Worm (Caenorhabditis elegans) whole organism, L3 larva: ENCODE data around the gene T23F6.5.
A peak's percentile ranks its signal among the peaks of the same experiment; 100 is the strongest.

ENCODE experiments used
- R02D3.7 ChIP-seq: fragments of 150-350 bp; optimal IDR thresholded peaks from 2 replicates; lab custom pipeline; 2014; ENCODE audit warnings: missing biosample characterization, missing genetic modification characterization
- aly-2 ChIP-seq: fragments of 150-350 bp; optimal IDR thresholded peaks from 2 replicates; lab custom pipeline; 2014; ENCODE audit warnings: missing biosample characterization, missing genetic modification characterization
- ama-1 ChIP-seq: fragments of 150-350 bp; optimal IDR thresholded peaks from 2 replicates; lab custom pipeline; 2018
- ceh-16 ChIP-seq: sonication (generic microtip); optimal IDR thresholded peaks from 2 replicates; lab custom pipeline; 2017; ENCODE audit warnings: missing biosample characterization, missing genetic modification characterization
- ceh-82 ChIP-seq: fragments of 150-350 bp; optimal IDR thresholded peaks from 2 replicates; lab custom pipeline; 2014; ENCODE audit warnings: missing biosample characterization, missing genetic modification characterization
- ceh-9 ChIP-seq: sonication (generic microtip); optimal IDR thresholded peaks from 2 replicates; lab custom pipeline; 2018; ENCODE audit warnings: missing biosample characterization, missing genetic modification characterization
- daf-12 ChIP-seq: fragments of 150-350 bp; optimal IDR thresholded peaks from 2 replicates; lab custom pipeline; 2014; ENCODE audit warnings: missing biosample characterization, missing genetic modification reagents, missing genetic modification characterization
- egl-5 ChIP-seq: fragments of 150-350 bp; optimal IDR thresholded peaks from 2 replicates; lab custom pipeline; 2017; ENCODE audit warnings: missing biosample characterization, missing genetic modification reagents, missing genetic modification characterization, inconsistent platforms
- elt-1 ChIP-seq: fragments of 150-350 bp; optimal IDR thresholded peaks from 2 replicates; lab custom pipeline; 2014; ENCODE audit warnings: missing biosample characterization, missing genetic modification characterization
- elt-2 ChIP-seq: sonication (generic microtip); optimal IDR thresholded peaks from 2 replicates; lab custom pipeline; 2016; ENCODE audit warnings: missing genetic modification reagents, mild to moderate bottlenecking, missing genetic modification characterization, missing compliant biosample characterization
- eor-1 ChIP-seq, 2 experiments: fragments of 150-350 bp; optimal IDR thresholded peaks; 2 replicates each; lab custom pipeline; 2014 to 2018; ENCODE audit warnings: missing biosample characterization in 2 of 2, missing genetic modification characterization in 2 of 2
- fkh-10 ChIP-seq: sonication (generic microtip); optimal IDR thresholded peaks from 2 replicates; lab custom pipeline; 2017; ENCODE audit warnings: missing biosample characterization, missing genetic modification reagents, missing genetic modification characterization
- fkh-2 ChIP-seq: fragments of 150-350 bp; optimal IDR thresholded peaks from 2 replicates; lab custom pipeline; 2014; ENCODE audit warnings: missing biosample characterization, missing genetic modification reagents, missing genetic modification characterization
- jun-1 ChIP-seq: fragments of 150-350 bp; optimal IDR thresholded peaks from 2 replicates; lab custom pipeline; 2014; ENCODE audit warnings: missing biosample characterization, missing genetic modification reagents, missing genetic modification characterization
- lin-15B ChIP-seq: fragments of 150-350 bp; optimal IDR thresholded peaks from 2 replicates; lab custom pipeline; 2014; ENCODE audit warnings: missing biosample characterization, missing genetic modification characterization
- lin-39 ChIP-seq: fragments of 150-350 bp; optimal IDR thresholded peaks from 2 replicates; lab custom pipeline; 2018; ENCODE audit warnings: missing biosample characterization, missing genetic modification reagents, missing genetic modification characterization
- lsy-12 ChIP-seq: sonication (generic microtip); optimal IDR thresholded peaks from 2 replicates; lab custom pipeline; 2016; ENCODE audit warnings: mild to moderate bottlenecking, missing genetic modification characterization, missing compliant biosample characterization
- nfya-1 ChIP-seq: sonication (generic microtip); optimal IDR thresholded peaks from 2 replicates; lab custom pipeline; 2017; ENCODE audit warnings: missing genetic modification characterization, mild to moderate bottlenecking, missing compliant biosample characterization, antibody characterized with exemption, moderate library complexity; ENCODE audit not compliant: insufficient read depth
- nhr-11 ChIP-seq: fragments of 150-350 bp; optimal IDR thresholded peaks from 2 replicates; lab custom pipeline; 2014; ENCODE audit warnings: missing biosample characterization, missing genetic modification characterization
- nhr-12 ChIP-seq: fragments of 150-350 bp; optimal IDR thresholded peaks from 2 replicates; lab custom pipeline; 2014; ENCODE audit warnings: missing biosample characterization, missing genetic modification characterization
- nhr-237 ChIP-seq: fragments of 150-350 bp; optimal IDR thresholded peaks from 2 replicates; lab custom pipeline; 2014; ENCODE audit warnings: missing biosample characterization, missing genetic modification characterization
- nhr-25 ChIP-seq: sonication (generic microtip); optimal IDR thresholded peaks from 2 replicates; lab custom pipeline; 2017; ENCODE audit warnings: missing biosample characterization, missing genetic modification characterization
- nhr-28 ChIP-seq: fragments of 150-350 bp; optimal IDR thresholded peaks from 2 replicates; lab custom pipeline; 2014; ENCODE audit warnings: missing biosample characterization, missing genetic modification characterization
- nhr-43 ChIP-seq: sonication (generic microtip); optimal IDR thresholded peaks from 2 replicates; lab custom pipeline; 2016; ENCODE audit warnings: mild to moderate bottlenecking, missing genetic modification characterization, missing compliant biosample characterization; ENCODE audit not compliant: poor library complexity, severe bottlenecking
- nhr-67 ChIP-seq: fragments of 150-350 bp; optimal IDR thresholded peaks from 2 replicates; lab custom pipeline; 2014; ENCODE audit warnings: missing biosample characterization, missing genetic modification characterization
- nhr-76 ChIP-seq: fragments of 150-350 bp; sonication (generic microtip); optimal IDR thresholded peaks from 5 replicates; lab custom pipeline; 2014; ENCODE audit warnings: missing biosample characterization, missing genetic modification characterization
- pha-4 ChIP-seq: fragments of 150-350 bp; optimal IDR thresholded peaks from 2 replicates; lab custom pipeline; 2014; ENCODE audit warnings: missing biosample characterization, missing genetic modification reagents, missing genetic modification characterization
- pqm-1 ChIP-seq: fragments of 150-350 bp; optimal IDR thresholded peaks from 2 replicates; lab custom pipeline; 2017; ENCODE audit warnings: missing biosample characterization, missing genetic modification characterization, inconsistent platforms
- sea-2 ChIP-seq: fragments of 150-350 bp; sonication (generic microtip); optimal IDR thresholded peaks from 4 replicates; lab custom pipeline; 2014; ENCODE audit warnings: missing biosample characterization, missing genetic modification reagents, missing genetic modification characterization
- skn-1 ChIP-seq: fragments of 150-350 bp; optimal IDR thresholded peaks from 2 replicates; lab custom pipeline; 2014; ENCODE audit warnings: missing biosample characterization, missing genetic modification characterization
- snpc-4 ChIP-seq: fragments of 150-350 bp; optimal IDR thresholded peaks from 2 replicates; lab custom pipeline; 2014; ENCODE audit warnings: missing biosample characterization, missing genetic modification characterization
- tbx-2 ChIP-seq: sonication (generic microtip); optimal IDR thresholded peaks from 2 replicates; lab custom pipeline; 2016; ENCODE audit warnings: mild to moderate bottlenecking, missing genetic modification characterization, missing compliant biosample characterization
- unc-39 ChIP-seq: sonication (generic microtip); optimal IDR thresholded peaks from 4 replicates; lab custom pipeline; 2017; ENCODE audit warnings: missing biosample characterization, missing genetic modification characterization
- unc-62 ChIP-seq: fragments of 150-350 bp; sonication (generic microtip); optimal IDR thresholded peaks from 4 replicates; lab custom pipeline; 2014; ENCODE audit warnings: missing biosample characterization, missing genetic modification reagents, missing genetic modification characterization
- zag-1 ChIP-seq: fragments of 150-350 bp; optimal IDR thresholded peaks from 2 replicates; lab custom pipeline; 2014; ENCODE audit warnings: missing biosample characterization, missing genetic modification characterization
- ztf-11 ChIP-seq: fragments of 150-350 bp; optimal IDR thresholded peaks from 2 replicates; lab custom pipeline; 2014; ENCODE audit warnings: missing biosample characterization, missing genetic modification characterization
- ztf-4 ChIP-seq: fragments of 150-350 bp; optimal IDR thresholded peaks from 2 replicates; lab custom pipeline; 2014; ENCODE audit warnings: missing biosample characterization, missing genetic modification characterization

Gene T23F6.5

DNA sequence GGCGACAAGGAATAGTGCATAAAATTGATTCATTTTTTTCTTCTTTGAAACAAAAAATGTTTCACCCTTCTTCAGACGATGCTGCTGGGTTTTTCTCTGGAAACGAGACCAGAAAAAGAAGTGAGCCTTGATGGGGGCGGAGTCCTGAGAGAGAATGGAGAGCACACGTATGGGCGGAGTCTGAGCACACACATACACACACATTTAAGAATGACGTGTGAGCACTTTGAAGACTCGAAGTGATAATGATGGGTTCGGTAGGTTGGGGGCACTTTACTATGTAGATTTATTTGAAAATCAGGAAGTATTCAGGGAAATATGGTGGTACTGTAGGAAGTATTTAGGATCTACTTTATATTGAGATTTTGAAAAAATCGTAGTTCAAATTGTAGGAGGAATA lies 16.1 kb upstream of the T23F6.5 start, which contains the start of gene flp-9:
TSS of gene flp-9 (minus strand) at position 101 of the 400 bp plus-strand sequence.
- no peak for TF ChIP-seq lin-39
- no peak for TF ChIP-seq elt-1
- TF ChIP-seq ceh-9 (tag; lab: Kevin White, UChicago): no peak
- no peak for TF ChIP-seq nhr-25 (tag; lab: Kevin White, UChicago)
- TF ChIP-seq nhr-67 (tag; lab: Kevin White, UChicago): no peak
- TF ChIP-seq lsy-12 (tag; lab: Kevin White, UChicago): no peak
- TF ChIP-seq fkh-10 (GFP tag; lab: Kevin White, UChicago): no peak
- no peak for TF ChIP-seq ama-1
- no peak for TF ChIP-seq pqm-1 (tag; lab: Kevin White, UChicago)
- TF ChIP-seq nhr-12 (tag; lab: Kevin White, UChicago): no peak
- TF ChIP-seq nhr-28 (tag; lab: Kevin White, UChicago): no peak
- TF ChIP-seq nhr-76 (tag; lab: Kevin White, UChicago): no peak
- no peak for TF ChIP-seq ztf-11
- no peak for TF ChIP-seq elt-2 (tag; lab: Kevin White, UChicago)
- no peak for TF ChIP-seq nhr-11 (tag; lab: Kevin White, UChicago)
- TF ChIP-seq nhr-43 (tag; lab: Kevin White, UChicago): no peak
- no peak for TF ChIP-seq zag-1
- TF ChIP-seq nhr-237 (tag; lab: Kevin White, UChicago): no peak
- no peak for TF ChIP-seq daf-12 (tag; lab: Kevin White, UChicago)
- no peak for TF ChIP-seq fkh-2 (tag; lab: Kevin White, UChicago)
- TF ChIP-seq, all 47 proteins: peak for 0

DNA sequence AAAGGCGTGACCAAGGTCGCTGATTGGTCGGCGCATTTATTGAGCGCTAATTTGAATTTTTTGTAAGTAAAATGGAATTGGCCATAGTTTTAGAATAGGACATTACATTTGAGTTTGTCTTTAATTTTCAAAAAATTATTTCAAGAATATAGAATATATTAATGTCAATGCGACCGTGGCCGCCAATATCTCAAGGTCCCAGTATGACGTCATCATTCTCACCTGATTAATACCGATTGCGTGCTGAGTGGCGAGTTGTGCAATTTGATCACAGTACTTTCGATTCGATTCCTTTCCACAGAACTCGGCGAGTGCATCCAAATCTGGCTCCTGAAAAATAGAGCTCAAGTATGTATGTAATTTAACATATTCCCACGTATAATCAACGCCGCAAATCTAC lies 14.3 kb upstream of the T23F6.5 start:
- TF ChIP-seq aly-2: no peak
- TF ChIP-seq nhr-12 (tag; lab: Kevin White, UChicago): no peak
- TF ChIP-seq ceh-82: no peak
- TF ChIP-seq snpc-4 (tag; lab: Kevin White, UChicago): no peak
- TF ChIP-seq egl-5: no peak
- no peak for TF ChIP-seq R02D3.7 (tag; lab: Kevin White, UChicago)
- no peak for TF ChIP-seq skn-1 (tag; lab: Kevin White, UChicago)
- no peak for TF ChIP-seq unc-39 (tag; lab: Kevin White, UChicago)
- TF ChIP-seq elt-2 (tag; lab: Kevin White, UChicago): no peak
- TF ChIP-seq zag-1: no peak
- no peak for TF ChIP-seq nhr-76 (tag; lab: Kevin White, UChicago)
- no peak for TF ChIP-seq lin-15B (tag; lab: Kevin White, UChicago)
- TF ChIP-seq ztf-4 (tag; lab: Kevin White, UChicago): no peak
- no peak for TF ChIP-seq nhr-11 (tag; lab: Kevin White, UChicago)
- TF ChIP-seq ama-1: no peak
- TF ChIP-seq, all 47 proteins: peak for 0

- TF ChIP-seq ceh-16 (tag; lab: Kevin White, UChicago): no peak
- no peak for TF ChIP-seq tbx-2 (tag; lab: Kevin White, UChicago)
- peak; percentile 84 for TF ChIP-seq nfya-1
Measured at ce11 chrIV:12754170-12754569, 12.8 kb upstream of the T23F6.5 start.

DNA sequence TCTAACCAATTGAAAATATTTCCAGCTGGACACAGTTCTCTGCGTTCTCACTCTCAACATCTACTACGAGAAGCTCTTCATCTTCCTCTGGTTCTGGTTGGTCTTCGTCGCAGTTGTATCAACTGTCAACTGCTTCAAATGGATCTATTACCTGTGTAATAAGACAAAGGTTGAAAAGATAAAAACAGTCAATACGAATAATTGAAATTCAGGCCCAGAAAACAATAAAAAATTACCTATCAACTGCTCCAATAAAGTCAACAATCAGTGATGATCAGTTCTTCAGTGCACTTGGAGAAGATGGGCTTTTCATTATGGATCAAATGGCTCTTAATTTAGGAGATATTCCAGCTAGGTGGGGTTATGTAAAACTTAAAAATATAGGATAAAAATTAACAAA lies 7.4 kb upstream of the T23F6.5 start:
- TF ChIP-seq R02D3.7 (tag; lab: Kevin White, UChicago): no peak
- TF ChIP-seq lsy-12 (tag; lab: Kevin White, UChicago): no peak

DNA sequence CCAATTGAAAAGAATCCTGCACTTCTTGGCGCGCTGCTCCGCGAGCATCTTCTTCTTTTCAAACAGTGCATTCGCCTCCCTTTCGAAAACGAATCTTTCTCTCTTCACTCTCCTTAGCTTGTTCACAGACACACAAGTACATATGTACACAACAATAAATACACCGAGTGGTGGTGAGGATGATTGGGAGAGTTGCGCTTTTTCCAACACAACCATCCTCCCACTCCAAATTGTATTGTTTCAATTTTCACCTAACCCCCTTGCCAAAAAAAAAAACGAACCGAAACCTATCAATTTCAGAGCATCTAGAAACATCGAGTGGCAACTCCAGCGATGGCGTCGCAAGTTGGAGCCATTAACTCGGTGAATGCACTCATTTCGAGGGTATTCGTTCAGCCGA lies 4.9 kb upstream of the T23F6.5 start, which contains the start of gene inx-6:
TSS of gene inx-6 (plus strand) at position 301 of the 400 bp plus-strand sequence.
- TF ChIP-seq R02D3.7 (tag; lab: Kevin White, UChicago) (no peak), pha-4 (tag; lab: Kevin White, UChicago) (peak; percentile 47)
- TF ChIP-seq, all 47 proteins: peak for 1

DNA sequence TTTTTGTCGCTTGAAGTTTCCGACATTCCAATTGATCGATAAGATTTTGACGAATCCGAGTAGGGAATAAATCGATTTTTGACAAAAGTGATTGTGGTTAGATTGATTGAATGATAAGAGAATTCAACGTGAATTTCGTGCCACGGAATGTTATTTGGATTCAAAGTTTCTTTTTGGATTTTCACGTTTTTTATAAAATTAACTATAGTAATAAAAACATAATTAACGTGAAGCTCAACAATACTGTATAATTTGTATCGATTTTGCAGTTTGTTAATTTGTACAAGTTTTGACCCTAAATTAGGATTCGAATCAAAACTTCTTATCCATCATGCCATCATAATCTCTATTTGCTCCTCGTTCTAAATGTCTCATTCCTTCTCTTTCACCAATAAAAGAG lies 3.4 kb upstream of the T23F6.5 start, which contains the start of gene C36H8.1:
TSS of gene C36H8.1 (minus strand) at position 101 of the 400 bp plus-strand sequence.
- TF ChIP-seq unc-62: no peak
- TF ChIP-seq tbx-2 (tag; lab: Kevin White, UChicago): no peak
- no peak for TF ChIP-seq R02D3.7 (tag; lab: Kevin White, UChicago)
- no peak for TF ChIP-seq nhr-25 (tag; lab: Kevin White, UChicago)
- TF ChIP-seq lin-39: no peak
- TF ChIP-seq nhr-237 (tag; lab: Kevin White, UChicago): no peak
- no peak for TF ChIP-seq sea-2 (GFP tag; lab: Kevin White, UChicago)
- no peak for TF ChIP-seq eor-1 (tag; optimal IDR thresholded peaks at IDR 0.05; lab: Kevin White, UChicago)
- TF ChIP-seq jun-1 (tag; lab: Kevin White, UChicago): no peak
- TF ChIP-seq nhr-12 (tag; lab: Kevin White, UChicago): no peak
- no peak for TF ChIP-seq ceh-9 (tag; lab: Kevin White, UChicago)
- no peak for TF ChIP-seq skn-1 (tag; lab: Kevin White, UChicago)
- TF ChIP-seq nfya-1: no peak
- no peak for TF ChIP-seq nhr-67 (tag; lab: Kevin White, UChicago)
- no peak for TF ChIP-seq unc-39 (tag; lab: Kevin White, UChicago)
- TF ChIP-seq daf-12 (tag; lab: Kevin White, UChicago): no peak
- TF ChIP-seq nhr-43 (tag; lab: Kevin White, UChicago): no peak
- TF ChIP-seq ceh-82: no peak
- TF ChIP-seq, all 47 proteins: peak for 0
